Worm (Caenorhabditis elegans) whole organism, L2 larva: Measurements from ENCODE around the gene fbxb-1.

Experiments
- R02D3.7 ChIP-seq: fragments of 150-350 bp; optimal IDR thresholded peaks from 2 replicates; lab custom pipeline; 2014; ENCODE audit warnings: missing biosample characterization, missing genetic modification characterization
- ama-1 ChIP-seq: fragments of 150-350 bp; optimal IDR thresholded peaks from 2 replicates; lab custom pipeline; 2018; ENCODE audit warnings: inconsistent platforms
- mdl-1 ChIP-seq, 2 experiments: fragments of 150-350 bp in 1 of 2; sonication (generic microtip) in 1 of 2; optimal IDR thresholded peaks; 2 replicates each; lab custom pipeline; 2017; ENCODE audit warnings: missing biosample characterization in 2 of 2, missing genetic modification characterization in 2 of 2
- nhr-11 ChIP-seq: fragments of 150-350 bp; optimal IDR thresholded peaks from 2 replicates; lab custom pipeline; 2014; ENCODE audit warnings: missing biosample characterization, missing genetic modification characterization
- nhr-12 ChIP-seq: fragments of 150-350 bp; optimal IDR thresholded peaks from 2 replicates; lab custom pipeline; 2014; ENCODE audit warnings: missing biosample characterization, missing genetic modification characterization
- nhr-6 ChIP-seq: fragments of 150-350 bp; optimal IDR thresholded peaks from 2 replicates; lab custom pipeline; 2014; ENCODE audit warnings: missing biosample characterization, missing genetic modification characterization
- snpc-4 ChIP-seq: fragments of 150-350 bp; optimal IDR thresholded peaks from 2 replicates; lab custom pipeline; 2014; ENCODE audit warnings: missing biosample characterization, missing genetic modification characterization
- unc-39 ChIP-seq: fragments of 150-350 bp; optimal IDR thresholded peaks from 2 replicates; lab custom pipeline; 2014; ENCODE audit warnings: missing biosample characterization, missing genetic modification characterization
- unc-55 ChIP-seq: fragments of 150-350 bp; sonication (generic microtip); optimal IDR thresholded peaks from 3 replicates; lab custom pipeline; 2014; ENCODE audit warnings: missing biosample characterization, missing genetic modification reagents, missing genetic modification characterization
- unc-62 ChIP-seq: fragments of 150-350 bp; optimal IDR thresholded peaks from 2 replicates; lab custom pipeline; 2014; ENCODE audit warnings: missing biosample characterization, missing genetic modification reagents, missing genetic modification characterization
- ztf-11 ChIP-seq: sonication (generic microtip); optimal IDR thresholded peaks from 2 replicates; lab custom pipeline; 2017; ENCODE audit warnings: missing biosample characterization, missing genetic modification characterization

ce11 chrV:19201190-19201589 is 39.0 kb upstream of the fbxb-1 start:
- TF ChIP-seq mdl-1 (tag; optimal IDR thresholded peaks at IDR 0.05; lab: Kevin White, UChicago), result no peak
- TF ChIP-seq nhr-11 (tag; lab: Kevin White, UChicago), result no peak
- TF ChIP-seq snpc-4 (tag; lab: Kevin White, UChicago), result no peak
- TF ChIP-seq nhr-12 (tag; lab: Kevin White, UChicago), result no peak
- no peak for TF ChIP-seq unc-39 (tag; lab: Kevin White, UChicago)
- no peak for TF ChIP-seq ama-1 (lab: Kevin White, UChicago)
- TF ChIP-seq ztf-11 (tag; lab: Kevin White, UChicago), result no peak
- no peak for TF ChIP-seq unc-62 (GFP tag; lab: Kevin White, UChicago)
- TF ChIP-seq unc-55 (GFP tag; lab: Kevin White, UChicago), result no peak
- no peak for TF ChIP-seq R02D3.7 (tag; lab: Kevin White, UChicago)
- TF ChIP-seq nhr-6, result no peak
